Fruit fly (Drosophila melanogaster): Measurements from ENCODE around the gene tna.

- TF ChIP-seq Bgb (GFP tag; IDR thresholded peaks at IDR 0.05; ENCODE audit: partially characterized antibody): no peak
- TF ChIP-seq CG10543 (GFP tag; optimal IDR thresholded peaks at IDR 0.05): no peak
- no peak for TF ChIP-seq CG17912 (GFP tag; optimal IDR thresholded peaks at IDR 0.05)
- no peak for TF ChIP-seq CG8281 (tag; optimal IDR thresholded peaks at IDR 0.05)
- TF ChIP-seq Poxn (GFP tag; IDR thresholded peaks at IDR 0.05): no peak
- no peak for TF ChIP-seq her (GFP tag; optimal IDR thresholded peaks at IDR 0.05)
- TF ChIP-seq CG13123 (GFP tag; optimal IDR thresholded peaks at IDR 0.05): no peak
- no peak for TF ChIP-seq CG13894 (tag; optimal IDR thresholded peaks at IDR 0.05)
- TF ChIP-seq CG2116 (GFP tag; optimal IDR thresholded peaks at IDR 0.05): no peak
- no peak for TF ChIP-seq vfl (GFP tag; optimal IDR thresholded peaks at IDR 0.05)
Observed at dm6 chr3L:10793250-10793649, 42.1 kb upstream of the tna start.

Measured in whole organism, embryonic.